Worm (Caenorhabditis elegans): ENCODE data around the gene phat-6.

The phat-6 gene

ce11 chrX:15230394-15230968 is 36.3 kb upstream of the phat-6 start, which contains the start of gene H03A11.2 (continued):
- TF ChIP-seq spr-1 (tag; optimal IDR thresholded peaks at IDR 0.05) (no peak), pqm-1 (tag; optimal IDR thresholded peaks at IDR 0.05) (peak; percentile 41), lin-13 (GFP tag; optimal IDR thresholded peaks at IDR 0.05) (no peak), daf-16 (GFP tag; optimal IDR thresholded peaks at IDR 0.05) (no peak), daf-16 (tag; optimal IDR thresholded peaks at IDR 0.05) (peak; percentile 68)

- TF ChIP-seq nhr-25 (tag; optimal IDR thresholded peaks at IDR 0.05; ENCODE audit: borderline replicate concordance, insufficient read depth) (no peak), unc-130 (GFP tag; optimal IDR thresholded peaks at IDR 0.05) (no peak), mxl-3 (GFP tag; optimal IDR thresholded peaks at IDR 0.05) (no peak), nhr-28 (tag; optimal IDR thresholded peaks at IDR 0.05) (peak; percentile 55), gei-8 (GFP tag; optimal IDR thresholded peaks at IDR 0.05) (no peak), vab-7 (GFP tag; IDR thresholded peaks at IDR 0.05) (no peak), Y48G9A.11 (GFP tag; IDR thresholded peaks at IDR 0.05) (no peak), lin-13 (GFP tag; optimal IDR thresholded peaks at IDR 0.05) (no peak), zfp-2 (tag; optimal IDR thresholded peaks at IDR 0.05) (no peak), F49E8.2 (tag; optimal IDR thresholded peaks at IDR 0.05; ENCODE audit: borderline replicate concordance) (no peak), ces-1 (GFP tag; optimal IDR thresholded peaks at IDR 0.05) (no peak), fkh-10 (GFP tag; optimal IDR thresholded peaks at IDR 0.05) (no peak), spr-3 (GFP tag; optimal IDR thresholded peaks at IDR 0.05) (no peak), nhr-77 (tag; optimal IDR thresholded peaks at IDR 0.05) (no peak), dmd-6 (GFP tag; IDR thresholded peaks at IDR 0.05) (no peak), set-16 (GFP tag; IDR thresholded peaks at IDR 0.05) (no peak), ama-1 (optimal IDR thresholded peaks at IDR 0.05) (no peak), snpc-1.2 (GFP tag; IDR thresholded peaks at IDR 0.05) (no peak), nhr-48 (tag; optimal IDR thresholded peaks at IDR 0.05) (no peak), dve-1 (tag; optimal IDR thresholded peaks at IDR 0.05; ENCODE audit: insufficient read depth) (peak; percentile 16), mdt-29 (GFP tag; IDR thresholded peaks at IDR 0.05) (no peak), ceh-62 (tag; optimal IDR thresholded peaks at IDR 0.05) (no peak), nhr-41 (GFP tag; IDR thresholded peaks at IDR 0.05) (no peak), fos-1 (tag; optimal IDR thresholded peaks at IDR 0.05) (no peak), rbr-2 (tag; optimal IDR thresholded peaks at IDR 0.05) (no peak), zip-2 (tag; optimal IDR thresholded peaks at IDR 0.05) (no peak), ZK337.2 (GFP tag; IDR thresholded peaks at IDR 0.05) (no peak), pqm-1 (tag; optimal IDR thresholded peaks at IDR 0.05) (peak; percentile 73), unc-39 (tag; optimal IDR thresholded peaks at IDR 0.05) (no peak), lin-38 (GFP tag; IDR thresholded peaks at IDR 0.05) (no peak), dmd-9 (GFP tag; IDR thresholded peaks at IDR 0.05) (no peak), zag-1 (tag; optimal IDR thresholded peaks at IDR 0.05) (no peak), mep-1 (tag; optimal IDR thresholded peaks at IDR 0.05) (no peak), hlh-30 (tag; optimal IDR thresholded peaks at IDR 0.05; ENCODE audit: insufficient read depth) (no peak), hlh-11 (tag; optimal IDR thresholded peaks at IDR 0.05) (peak; percentile 4), ceh-28 (tag; optimal IDR thresholded peaks at IDR 0.05) (no peak), mes-2 (tag; optimal IDR thresholded peaks at IDR 0.05; ENCODE audit: poor library complexity, severe bottlenecking) (no peak), daf-16 (GFP tag; optimal IDR thresholded peaks at IDR 0.05) (no peak), daf-16 (tag; optimal IDR thresholded peaks at IDR 0.05) (peak; percentile 71), saeg-2 (GFP tag; IDR thresholded peaks at IDR 0.05) (no peak), mdl-1 (tag; optimal IDR thresholded peaks at IDR 0.05) (no peak), dmd-8 (GFP tag; IDR thresholded peaks at IDR 0.05) (no peak)
Measured at ce11 chrX:15229174-15229573, 35.0 kb upstream of the phat-6 start.

All from whole organism, L4 larva.